Worm (Caenorhabditis elegans): ENCODE data around the gene ZC178.2.

ce11 chrV:8711910-8712309 is at the start of gene ZC178.2:
- no peak for TF ChIP-seq ztf-11 (tag; optimal IDR thresholded peaks at IDR 0.05)
- no peak for TF ChIP-seq nhr-76 (tag; optimal IDR thresholded peaks at IDR 0.05)
